Worm (Caenorhabditis elegans) whole organism, mixed stage, embryonic: ENCODE measurements around the gene fbxa-151.

Source experiments
- bed-3 ChIP-seq: fragments of 200-800 bp; sonication (Bioruptor generic); optimal IDR thresholded peaks from 3 replicates; lab custom pipeline; 2018; ENCODE audit warnings: mild to moderate bottlenecking, missing genetic modification characterization, moderate library complexity, missing compliant biosample characterization
- elt-1 ChIP-seq: sonication (generic microtip); optimal IDR thresholded peaks from 2 replicates; lab custom pipeline; 2017; ENCODE audit warnings: missing genetic modification characterization, mild to moderate bottlenecking, missing compliant biosample characterization, antibody characterized with exemption, moderate library complexity, borderline replicate concordance; ENCODE audit not compliant: insufficient read depth
- elt-3 ChIP-seq: fragments of 150-350 bp; optimal IDR thresholded peaks from 2 replicates; lab custom pipeline; 2014; ENCODE audit warnings: missing biosample characterization, missing genetic modification characterization
- mab-5 ChIP-seq: fragments of 150-350 bp; optimal IDR thresholded peaks from 2 replicates; lab custom pipeline; 2014; ENCODE audit warnings: missing biosample characterization, missing genetic modification characterization
- nhr-2 ChIP-seq: fragments of 150-350 bp; optimal IDR thresholded peaks from 2 replicates; lab custom pipeline; 2014; ENCODE audit warnings: missing biosample characterization, missing genetic modification characterization
- nhr-237 ChIP-seq: fragments of 150-350 bp; optimal IDR thresholded peaks from 2 replicates; lab custom pipeline; 2014; ENCODE audit warnings: missing biosample characterization, missing genetic modification characterization
- unc-39 ChIP-seq: fragments of 150-350 bp; optimal IDR thresholded peaks from 2 replicates; lab custom pipeline; 2014; ENCODE audit warnings: missing biosample characterization, missing genetic modification characterization

DNA sequence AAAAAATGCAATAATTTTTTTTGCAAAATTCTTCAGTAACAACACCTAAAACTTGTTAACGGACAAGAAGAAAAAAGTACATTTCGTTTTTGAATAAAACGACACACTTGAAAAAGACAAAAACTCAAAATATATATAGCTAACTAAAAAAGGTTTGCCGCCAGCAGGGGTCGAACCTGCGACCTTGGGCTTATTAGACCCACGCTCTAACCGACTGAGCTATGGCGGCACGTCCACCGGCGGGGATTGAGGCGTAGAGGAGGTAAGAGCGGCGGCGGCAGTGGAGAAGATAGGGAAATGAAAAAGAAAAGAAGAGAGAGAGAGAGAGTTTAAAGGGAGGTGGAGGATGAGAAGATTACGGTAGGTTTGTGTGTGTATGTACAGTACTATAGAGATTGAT lies 48.5 kb downstream of the fbxa-151 start:
- TF ChIP-seq nhr-237 (no peak), unc-39 (tag; lab: Kevin White, UChicago) (no peak), nhr-2 (tag; lab: Kevin White, UChicago) (no peak), elt-1 (tag; lab: Kevin White, UChicago) (no peak), elt-3 (tag; lab: Kevin White, UChicago) (no peak), mab-5 (tag; lab: Kevin White, UChicago) (no peak), bed-3 (GFP tag; lab: Kevin White, UChicago) (peak; percentile 18)
